Fruit fly (Drosophila melanogaster) whole organism, embryonic: ENCODE measurements around the gene CG32712.

Source experiments
- Asciz ChIP-seq: fragments of 200-800 bp; sonication (Bioruptor generic); optimal IDR thresholded peaks from 2 replicates; lab custom pipeline; 2017; ENCODE audit warnings: missing biosample characterization, mild to moderate bottlenecking, missing genetic modification characterization, missing genetic modification reagents
- Bteb2 ChIP-seq: fragments of 200-800 bp; sonication (Bioruptor generic); optimal IDR thresholded peaks from 2 replicates; lab custom pipeline; 2016; ENCODE audit warnings: missing biosample characterization, missing genetic modification characterization
- CG10462 ChIP-seq: fragments of 200-800 bp; sonication (Bioruptor generic); optimal IDR thresholded peaks from 2 replicates; lab custom pipeline; 2016; ENCODE audit warnings: missing biosample characterization, missing genetic modification characterization
- CG11093 ChIP-seq: fragments of 200-800 bp; sonication (Bioruptor generic); IDR thresholded peaks from 3 replicates; pipeline ENCODE4 v1.3.6; 2022; ENCODE audit warnings: missing biosample characterization, missing genetic modification characterization
- CG11504 ChIP-seq: fragments of 200-800 bp; sonication (Bioruptor generic); optimal IDR thresholded peaks from 3 replicates; lab custom pipeline; 2019; ENCODE audit warnings: missing biosample characterization, mild to moderate bottlenecking, missing genetic modification characterization, moderate library complexity
- CG12769 ChIP-seq: fragments of 200-800 bp; sonication (Bioruptor generic); optimal IDR thresholded peaks from 2 replicates; lab custom pipeline; 2019; ENCODE audit warnings: missing biosample characterization, mild to moderate bottlenecking, missing genetic modification characterization, moderate library complexity
- CG13296 ChIP-seq: fragments of 200-800 bp; sonication (Bioruptor generic); optimal IDR thresholded peaks from 3 replicates; lab custom pipeline; 2018; ENCODE audit warnings: missing biosample characterization, mild to moderate bottlenecking, missing genetic modification characterization
- CG13624 ChIP-seq: fragments of 200-800 bp; sonication (Bioruptor generic); optimal IDR thresholded peaks from 2 replicates; lab custom pipeline; 2016; ENCODE audit warnings: missing biosample characterization, missing genetic modification characterization
- CG13775 ChIP-seq: fragments of 200-800 bp; sonication (Bioruptor generic); optimal IDR thresholded peaks from 3 replicates; lab custom pipeline; 2017; ENCODE audit warnings: missing biosample characterization, mild to moderate bottlenecking, missing genetic modification characterization
- CG15696 ChIP-seq: fragments of 200-800 bp; sonication (Bioruptor generic); optimal IDR thresholded peaks from 2 replicates; lab custom pipeline; 2019; ENCODE audit warnings: missing biosample characterization, mild to moderate bottlenecking, missing genetic modification characterization, moderate library complexity
- CG17186 ChIP-seq: fragments of 200-800 bp; sonication (Bioruptor generic); optimal IDR thresholded peaks from 3 replicates; lab custom pipeline; 2017; ENCODE audit warnings: missing biosample characterization, missing genetic modification reagents, missing genetic modification characterization
- CG31441 ChIP-seq: fragments of 200-800 bp; sonication (Bioruptor generic); IDR thresholded peaks from 2 replicates; pipeline ENCODE4 v1.3.6; 2022; ENCODE audit warnings: missing biosample characterization, missing genetic modification characterization
- CG3995 ChIP-seq: fragments of 200-800 bp; sonication (Bioruptor generic); optimal IDR thresholded peaks from 3 replicates; lab custom pipeline; 2016; ENCODE audit warnings: missing biosample characterization, missing genetic modification characterization
- CG4617 ChIP-seq: fragments of 200-800 bp; sonication (Bioruptor generic); optimal IDR thresholded peaks from 3 replicates; lab custom pipeline; 2016; ENCODE audit warnings: missing biosample characterization, missing genetic modification characterization, borderline replicate concordance
- CG4854 ChIP-seq: fragments of 200-800 bp; sonication (Bioruptor generic); optimal IDR thresholded peaks from 2 replicates; lab custom pipeline; 2016; ENCODE audit warnings: missing biosample characterization, missing genetic modification characterization, inconsistent platforms
- CG5180 ChIP-seq: fragments of 200-800 bp; sonication (Bioruptor generic); optimal IDR thresholded peaks from 3 replicates; lab custom pipeline; 2017; ENCODE audit warnings: missing biosample characterization, missing genetic modification characterization, mild to moderate bottlenecking, moderate library complexity, missing genetic modification reagents
- CG6654 ChIP-seq: fragments of 200-800 bp; sonication (Bioruptor generic); optimal IDR thresholded peaks from 2 replicates; lab custom pipeline; 2017; ENCODE audit warnings: missing biosample characterization, mild to moderate bottlenecking, missing genetic modification characterization
- CG6765 ChIP-seq: fragments of 200-800 bp; sonication (Bioruptor generic); optimal IDR thresholded peaks from 3 replicates; lab custom pipeline; 2017; ENCODE audit warnings: missing biosample characterization, mild to moderate bottlenecking, missing genetic modification characterization
- CG7271 ChIP-seq: fragments of 200-800 bp; sonication (Bioruptor generic); optimal IDR thresholded peaks from 2 replicates; lab custom pipeline; 2018; ENCODE audit warnings: missing biosample characterization, mild to moderate bottlenecking, missing genetic modification characterization, moderate library complexity
- CG8388 ChIP-seq: fragments of 200-800 bp; sonication (Bioruptor generic); optimal IDR thresholded peaks from 2 replicates; lab custom pipeline; 2019; ENCODE audit warnings: missing biosample characterization, mild to moderate bottlenecking, missing genetic modification characterization, moderate library complexity
- CG8478 ChIP-seq: fragments of >200 bp; optimal IDR thresholded peaks from 2 replicates; lab custom pipeline; 2018
- CG9437 ChIP-seq: fragments of 200-800 bp; sonication (Bioruptor generic); optimal IDR thresholded peaks from 2 replicates; lab custom pipeline; 2018; ENCODE audit warnings: missing biosample characterization, mild to moderate bottlenecking, missing genetic modification characterization
- CG9609 ChIP-seq: fragments of 200-800 bp; sonication (Bioruptor generic); optimal IDR thresholded peaks from 3 replicates; lab custom pipeline; 2016; ENCODE audit warnings: missing biosample characterization, missing genetic modification characterization
- D19A ChIP-seq: fragments of 200-800 bp; optimal IDR thresholded peaks from 3 replicates; lab custom pipeline; 2019; ENCODE audit warnings: missing biosample characterization, mild to moderate bottlenecking, missing genetic modification characterization, moderate library complexity
- Dfd ChIP-seq, 2 experiments: fragments of >200 bp; optimal IDR thresholded peaks; 2 replicates each; lab custom pipeline; 2017; ENCODE audit warnings: missing biosample characterization in 2 of 2, missing genetic modification characterization in 2 of 2
- E2f2 ChIP-seq: fragments of 200-800 bp; sonication (Bioruptor generic); IDR thresholded peaks from 2 replicates; pipeline ENCODE4 v1.3.6; 2022; ENCODE audit warnings: missing biosample characterization, missing genetic modification characterization
- ERR ChIP-seq: fragments of 200-800 bp; sonication (Bioruptor generic); optimal IDR thresholded peaks from 2 replicates; lab custom pipeline; 2016; ENCODE audit warnings: missing biosample characterization, missing genetic modification characterization
- Eip74EF ChIP-seq, 2 experiments: fragments of 200-800 bp in 1 of 2; fragments of >200 bp in 1 of 2; sonication (Bioruptor generic) in 1 of 2; optimal IDR thresholded peaks; 2 replicates each; lab custom pipeline; 2017 to 2019; ENCODE audit warnings: missing biosample characterization in 2 of 2, missing genetic modification characterization in 2 of 2, mild to moderate bottlenecking in 1 of 2, moderate library complexity in 1 of 2
- GATAe ChIP-seq: fragments of 200-800 bp; sonication (Bioruptor generic); conservative IDR thresholded peaks from 2 replicates; pipeline ENCODE4 v1.3.6; 2022; ENCODE audit warnings: missing biosample characterization, missing genetic modification characterization
- Hr39 ChIP-seq: fragments of >200 bp; optimal IDR thresholded peaks from 2 replicates; lab custom pipeline; 2017
- Med ChIP-seq: fragments of 200-800 bp; sonication (Bioruptor generic); peaks from one replicate; lab custom pipeline; 2016; ENCODE audit warnings: missing biosample characterization, missing genetic modification characterization, mild to moderate bottlenecking, inconsistent platforms, moderate library complexity
- Mrtf ChIP-seq: fragments of 200-800 bp; sonication (Bioruptor generic); IDR thresholded peaks from 3 replicates; pipeline ENCODE4 v1.3.6; 2022; ENCODE audit warnings: missing biosample characterization, missing genetic modification characterization
- Nf-YB ChIP-seq: fragments of 200-800 bp; sonication (Bioruptor generic); optimal IDR thresholded peaks from 3 replicates; lab custom pipeline; 2019; ENCODE audit warnings: missing biosample characterization, mild to moderate bottlenecking, missing genetic modification characterization, moderate library complexity
- Sox102F ChIP-seq: fragments of 200-800 bp; sonication (Bioruptor generic); optimal IDR thresholded peaks from 2 replicates; lab custom pipeline; 2018; ENCODE audit warnings: missing biosample characterization, mild to moderate bottlenecking, missing genetic modification characterization, moderate library complexity
- caup ChIP-seq: fragments of 200-800 bp; sonication (Bioruptor generic); optimal IDR thresholded peaks from 3 replicates; lab custom pipeline; 2017; ENCODE audit warnings: missing biosample characterization, mild to moderate bottlenecking, missing genetic modification characterization, moderate library complexity; ENCODE audit not compliant: severe bottlenecking
- ci ChIP-seq: fragments of 200-800 bp; sonication (Bioruptor generic); IDR thresholded peaks from 3 replicates; pipeline ENCODE4 v1.3.6; 2022; ENCODE audit warnings: missing biosample characterization, missing genetic modification characterization
- en ChIP-seq: fragments of 200-800 bp; sonication (Bioruptor generic); optimal IDR thresholded peaks from 2 replicates; lab custom pipeline; 2016; ENCODE audit warnings: missing biosample characterization, missing genetic modification characterization
- ewg ChIP-seq: fragments of 200-800 bp; sonication (Bioruptor generic); optimal IDR thresholded peaks from 3 replicates; lab custom pipeline; 2017; ENCODE audit warnings: mild to moderate bottlenecking, missing biosample characterization, missing genetic modification reagents, missing genetic modification characterization
- fd3F ChIP-seq: fragments of 200-800 bp; sonication (Bioruptor generic); optimal IDR thresholded peaks from 2 replicates; lab custom pipeline; 2018; ENCODE audit warnings: missing biosample characterization, mild to moderate bottlenecking, missing genetic modification characterization, moderate library complexity
- her ChIP-seq: fragments of 200-800 bp; sonication (Bioruptor generic); optimal IDR thresholded peaks from 2 replicates; lab custom pipeline; 2016; ENCODE audit warnings: missing biosample characterization, missing genetic modification characterization
- inv ChIP-seq: fragments of 200-800 bp; sonication (Bioruptor generic); IDR thresholded peaks from 2 replicates; pipeline ENCODE4 v1.3.6; 2022; ENCODE audit warnings: missing biosample characterization, missing genetic modification characterization; ENCODE audit not compliant: partially characterized antibody
- lilli ChIP-seq: fragments of 200-800 bp; sonication (Bioruptor generic); optimal IDR thresholded peaks from 3 replicates; lab custom pipeline; 2016; ENCODE audit warnings: missing biosample characterization, missing genetic modification characterization
- pho ChIP-seq: fragments of 200-800 bp; sonication (Bioruptor generic); optimal IDR thresholded peaks from 2 replicates; lab custom pipeline; 2016; ENCODE audit warnings: missing biosample characterization, missing genetic modification characterization
- prd ChIP-seq, 3 experiments: fragments of >200 bp in 2 of 3; fragments of 200-800 bp in 1 of 3; sonication (Bioruptor generic) in 1 of 3; optimal IDR thresholded peaks in 2 of 3; IDR thresholded peaks in 1 of 3; 2 replicates in 2 of 3; 3 replicates in 1 of 3; pipeline versions ENCODE4 v1.3.6 to Lab custom; 2017 to 2022; ENCODE audit warnings: missing biosample characterization in 1 of 3, missing genetic modification characterization in 1 of 3
- psq ChIP-seq: fragments of 200-800 bp; sonication (Bioruptor generic); optimal IDR thresholded peaks from 2 replicates; lab custom pipeline; 2017; ENCODE audit warnings: missing biosample characterization, missing genetic modification characterization
- rib ChIP-seq: fragments of 200-800 bp; sonication (Bioruptor generic); IDR thresholded peaks from 2 replicates; pipeline ENCODE4 v1.3.6; 2022; ENCODE audit warnings: missing biosample characterization, missing genetic modification characterization
- shn ChIP-seq: fragments of 200-800 bp; sonication (Bioruptor generic); optimal IDR thresholded peaks from 3 replicates; lab custom pipeline; 2016; ENCODE audit warnings: missing biosample characterization, missing genetic modification characterization
- slbo ChIP-seq: fragments of 200-800 bp; sonication (Bioruptor generic); IDR thresholded peaks from 2 replicates; pipeline ENCODE4 v1.3.6; 2022; ENCODE audit warnings: missing biosample characterization, missing genetic modification characterization
- stwl ChIP-seq: fragments of 200-800 bp; sonication (Bioruptor generic); optimal IDR thresholded peaks from 3 replicates; lab custom pipeline; 2018; ENCODE audit warnings: missing biosample characterization, mild to moderate bottlenecking, missing genetic modification characterization, moderate library complexity
- tin ChIP-seq: fragments of 200-800 bp; sonication (Bioruptor generic); optimal IDR thresholded peaks from 3 replicates; lab custom pipeline; 2016; ENCODE audit warnings: missing biosample characterization, missing genetic modification characterization
- zen ChIP-seq: fragments of 200-800 bp; sonication (Bioruptor generic); optimal IDR thresholded peaks from 3 replicates; lab custom pipeline; 2018; ENCODE audit warnings: missing biosample characterization, mild to moderate bottlenecking, missing genetic modification characterization, moderate library complexity

The CG32712 gene

dm6 chrX:8411532-8411960 lies 22.1 kb downstream of the CG32712 start, which contains the start of gene lawc (continued):
- TF ChIP-seq CG6765 (GFP tag; lab: Kevin White, UChicago) (peak; percentile 84), GATAe (GFP tag; lab: Robert Waterston, UW) (no peak), CG10462 (no peak), CG5180 (GFP tag; lab: Kevin White, UChicago) (no peak), CG6654 (GFP tag; lab: Kevin White, UChicago) (no peak), caup (GFP tag; lab: Kevin White, UChicago) (peak; percentile 70), zen (tag; lab: Kevin White, UChicago) (no peak), Sox102F (GFP tag; lab: Kevin White, UChicago) (no peak), CG8478 (lab: Kevin White, UChicago) (no peak), CG4617 (GFP tag; lab: Kevin White, UChicago) (no peak), Bteb2 (GFP tag; lab: Kevin White, UChicago) (no peak), slbo (GFP tag; lab: Robert Waterston, UW) (no peak), CG12769 (tag; lab: Kevin White, UChicago) (peak; percentile 65), CG15696 (tag; lab: Kevin White, UChicago) (no peak), CG7271 (tag; lab: Kevin White, UChicago) (no peak), ewg (GFP tag; lab: Kevin White, UChicago) (no peak), prd (optimal IDR thresholded peaks at IDR 0.05; lab: Kevin White, UChicago) (no peak), prd (GFP tag; IDR thresholded peaks at IDR 0.05; lab: Robert Waterston, UW) (no peak; the same call in 2 of the 3 replicates), Hr39 (lab: Kevin White, UChicago) (no peak), inv (GFP tag; lab: Robert Waterston, UW) (no peak), psq (GFP tag; lab: Kevin White, UChicago) (no peak), CG11093 (GFP tag; lab: Robert Waterston, UW) (no peak), Eip74EF (GFP tag; optimal IDR thresholded peaks at IDR 0.05; lab: Kevin White, UChicago) (no peak), Asciz (GFP tag; lab: Kevin White, UChicago) (no peak), tin (GFP tag; lab: Kevin White, UChicago) (peak; percentile 10), CG13624 (GFP tag; lab: Kevin White, UChicago) (peak; percentile 36), Dfd (GFP tag; optimal IDR thresholded peaks at IDR 0.05; lab: Kevin White, UChicago) (no peak), D19A (tag; lab: Kevin White, UChicago) (no peak), shn (GFP tag; lab: Kevin White, UChicago) (no peak), E2f2 (GFP tag; lab: Robert Waterston, UW) (peak; percentile 44; the same call in 1 of the 2 replicates), CG17186 (GFP tag; lab: Kevin White, UChicago) (no peak), CG13296 (GFP tag; lab: Kevin White, UChicago) (peak; percentile 67), CG9437 (GFP tag; lab: Kevin White, UChicago) (no peak), her (GFP tag; lab: Kevin White, UChicago) (peak; percentile 20), CG31441 (no peak), lilli (no peak), ERR (no peak), en (GFP tag; lab: Kevin White, UChicago) (no peak), CG4854 (no peak), fd3F (GFP tag; lab: Kevin White, UChicago) (no peak), Nf-YB (GFP tag; lab: Kevin White, UChicago) (peak; percentile 32), Med (GFP tag; lab: Kevin White, UChicago) (peak; percentile 89), CG8388 (GFP tag; lab: Kevin White, UChicago) (no peak), CG9609 (GFP tag; lab: Kevin White, UChicago) (no peak), CG11504 (tag; lab: Kevin White, UChicago) (no peak), CG13775 (GFP tag; lab: Kevin White, UChicago) (peak; percentile 31), CG3995 (GFP tag; lab: Kevin White, UChicago) (no peak), stwl (tag; lab: Kevin White, UChicago) (no peak), pho (GFP tag; lab: Kevin White, UChicago) (peak; percentile 34), rib (GFP tag; lab: Robert Waterston, UW) (peak; percentile 72; the same call in 1 of the 2 replicates), ci (peak; percentile 91), Mrtf (GFP tag; lab: Robert Waterston, UW) (no peak)
